Worm (Caenorhabditis elegans) whole organism, L3 larva: ENCODE measurements around the gene par-3.

Experiments used
- ama-1 ChIP-seq: fragments of 150-350 bp; optimal IDR thresholded peaks from 2 replicates; lab custom pipeline; 2018
- ceh-9 ChIP-seq: sonication (generic microtip); optimal IDR thresholded peaks from 2 replicates; lab custom pipeline; 2018; ENCODE audit warnings: missing biosample characterization, missing genetic modification characterization
- elt-2 ChIP-seq: sonication (generic microtip); optimal IDR thresholded peaks from 2 replicates; lab custom pipeline; 2016; ENCODE audit warnings: missing genetic modification reagents, mild to moderate bottlenecking, missing genetic modification characterization, missing compliant biosample characterization
- lsy-12 ChIP-seq: sonication (generic microtip); optimal IDR thresholded peaks from 2 replicates; lab custom pipeline; 2016; ENCODE audit warnings: mild to moderate bottlenecking, missing genetic modification characterization, missing compliant biosample characterization
- mdl-1 ChIP-seq: fragments of 150-350 bp; optimal IDR thresholded peaks from 2 replicates; lab custom pipeline; 2014; ENCODE audit warnings: missing biosample characterization, missing genetic modification characterization
- nhr-23 ChIP-seq: fragments of 150-350 bp; optimal IDR thresholded peaks from 2 replicates; lab custom pipeline; 2014; ENCODE audit warnings: missing biosample characterization, missing genetic modification reagents, missing genetic modification characterization
- nhr-237 ChIP-seq: fragments of 150-350 bp; optimal IDR thresholded peaks from 2 replicates; lab custom pipeline; 2014; ENCODE audit warnings: missing biosample characterization, missing genetic modification characterization
- tbx-2 ChIP-seq: sonication (generic microtip); optimal IDR thresholded peaks from 2 replicates; lab custom pipeline; 2016; ENCODE audit warnings: mild to moderate bottlenecking, missing genetic modification characterization, missing compliant biosample characterization
- unc-39 ChIP-seq: sonication (generic microtip); optimal IDR thresholded peaks from 4 replicates; lab custom pipeline; 2017; ENCODE audit warnings: missing biosample characterization, missing genetic modification characterization
- ztf-11 ChIP-seq: fragments of 150-350 bp; optimal IDR thresholded peaks from 2 replicates; lab custom pipeline; 2014; ENCODE audit warnings: missing biosample characterization, missing genetic modification characterization
- ztf-4 ChIP-seq: fragments of 150-350 bp; optimal IDR thresholded peaks from 2 replicates; lab custom pipeline; 2014; ENCODE audit warnings: missing biosample characterization, missing genetic modification characterization

DNA sequence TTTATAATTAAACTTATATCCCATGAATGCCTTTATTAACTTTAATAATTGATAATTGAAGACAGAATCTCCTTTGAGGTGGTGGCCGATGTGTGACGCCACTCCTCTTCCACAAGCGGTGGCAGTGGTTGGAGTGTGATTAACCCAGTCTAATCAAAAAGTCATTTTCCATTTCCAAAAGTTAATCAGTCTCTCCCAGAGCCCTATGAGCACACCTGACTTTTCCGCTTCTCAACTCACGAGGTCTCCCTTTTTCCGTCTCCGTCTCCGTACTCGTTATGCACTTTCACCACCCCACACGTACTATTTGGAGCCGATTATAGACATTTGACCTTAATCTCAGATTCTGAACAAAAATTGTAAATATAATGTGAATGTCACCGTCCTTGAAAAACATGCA is 21.3 kb upstream of the par-3 start:
- TF ChIP-seq mdl-1 = no peak
- TF ChIP-seq ztf-11 (tag; lab: Kevin White, UChicago) = no peak
- no peak for TF ChIP-seq tbx-2
- no peak for TF ChIP-seq unc-39 (tag; lab: Kevin White, UChicago)
- TF ChIP-seq nhr-23 (tag; lab: Kevin White, UChicago) = no peak
- no peak for TF ChIP-seq ama-1 (lab: Kevin White, UChicago)
- TF ChIP-seq nhr-237 (tag; lab: Kevin White, UChicago) = no peak
- no peak for TF ChIP-seq ceh-9 (tag; lab: Kevin White, UChicago)
- TF ChIP-seq elt-2 (tag; lab: Kevin White, UChicago) = no peak
- TF ChIP-seq ztf-4 (tag; lab: Kevin White, UChicago) = no peak
- TF ChIP-seq lsy-12 = no peak
